Fruit fly (Drosophila melanogaster): ENCODE data around the gene Osi24.

Osi24 gene

dm6 chr3R:6203000-6203399 is 4.4 kb downstream of the Osi24 start (continued):
- no peak for TF ChIP-seq CG12942 (GFP tag; optimal IDR thresholded peaks at IDR 0.05)
- TF ChIP-seq vvl (GFP tag; IDR thresholded peaks at IDR 0.05): peak; percentile 74; the same call in 1 of the 2 replicates
- no peak for TF ChIP-seq CG1529 (GFP tag; optimal IDR thresholded peaks at IDR 0.05)
- TF ChIP-seq CG16815 (GFP tag; optimal IDR thresholded peaks at IDR 0.05): no peak
- TF ChIP-seq CG15479 (GFP tag; optimal IDR thresholded peaks at IDR 0.05): no peak
- 0 out of 3 replicates have a peak, but pooled peaks have one; percentile 24 for TF ChIP-seq CG7357 (GFP tag; IDR thresholded peaks at IDR 0.05)
- no peak for TF ChIP-seq ken (GFP tag; IDR thresholded peaks at IDR 0.05)
- no peak for TF ChIP-seq Hr39 (optimal IDR thresholded peaks at IDR 0.05)
- TF ChIP-seq row (GFP tag; IDR thresholded peaks at IDR 0.05): no peak
- 0 out of 2 replicates have a peak, but pooled peaks have one; percentile 19 for TF ChIP-seq Xrp1 (GFP tag; IDR thresholded peaks at IDR 0.05)
- TF ChIP-seq Doc2 (GFP tag; IDR thresholded peaks at IDR 0.05): no peak
- TF ChIP-seq CG4617 (GFP tag; optimal IDR thresholded peaks at IDR 0.05; ENCODE audit: borderline replicate concordance): no peak
- TF ChIP-seq hbn (GFP tag; IDR thresholded peaks at IDR 0.05; ENCODE audit: partially characterized antibody): no peak
- no peak for TF ChIP-seq CG34224 (GFP tag; IDR thresholded peaks at IDR 0.05; ENCODE audit: partially characterized antibody)
- TF ChIP-seq CG6813 (GFP tag; optimal IDR thresholded peaks at IDR 0.05): peak; percentile 8
- TF ChIP-seq btn (GFP tag; optimal IDR thresholded peaks at IDR 0.05): no peak
- no peak for TF ChIP-seq yki (optimal IDR thresholded peaks at IDR 0.05)
- TF ChIP-seq CG3995 (GFP tag; optimal IDR thresholded peaks at IDR 0.05): no peak
- peak; percentile 73 for TF ChIP-seq Med (GFP tag)
- TF ChIP-seq HLHmδ (GFP tag; optimal IDR thresholded peaks at IDR 0.05): no peak
- no peak for TF ChIP-seq CG11504 (tag; optimal IDR thresholded peaks at IDR 0.05)
- TF ChIP-seq CG15601 (tag; optimal IDR thresholded peaks at IDR 0.05): peak; percentile 4
- TF ChIP-seq kah (GFP tag; optimal IDR thresholded peaks at IDR 0.05): no peak
- no peak for TF ChIP-seq CG1233 (GFP tag; optimal IDR thresholded peaks at IDR 0.05)
- TF ChIP-seq CG2889 (GFP tag; IDR thresholded peaks at IDR 0.05): 0 out of 3 replicates have a peak, but pooled peaks have one; percentile 22
- no peak for TF ChIP-seq CG43689 (GFP tag; IDR thresholded peaks at IDR 0.05)
- TF ChIP-seq CG5245 (GFP tag; optimal IDR thresholded peaks at IDR 0.05): no peak
- no peak for TF ChIP-seq Sry-β (GFP tag; optimal IDR thresholded peaks at IDR 0.05)
- no peak for TF ChIP-seq BEAF-32 (GFP tag; optimal IDR thresholded peaks at IDR 0.05)
- no peak for TF ChIP-seq stc (GFP tag; IDR thresholded peaks at IDR 0.05)
- no peak for TF ChIP-seq CG15696 (tag; optimal IDR thresholded peaks at IDR 0.05)
- no peak for TF ChIP-seq sr (GFP tag; IDR thresholded peaks at IDR 0.05)
- peak; percentile 9 for TF ChIP-seq CG31365 (tag; optimal IDR thresholded peaks at IDR 0.05)
- TF ChIP-seq Spps (tag; optimal IDR thresholded peaks at IDR 0.05): no peak
- TF ChIP-seq ttk (GFP tag; IDR thresholded peaks at IDR 0.05): peak; percentile 33; the same call in 1 of the 2 replicates
- peak; percentile 26 for TF ChIP-seq CG17359 (tag; optimal IDR thresholded peaks at IDR 0.05)
- no peak for TF ChIP-seq CG33557 (GFP tag; optimal IDR thresholded peaks at IDR 0.05)
- no peak for TF ChIP-seq Scr (GFP tag; IDR thresholded peaks at IDR 0.05; ENCODE audit: partially characterized antibody)
- no peak for TF ChIP-seq bab2 (GFP tag; optimal IDR thresholded peaks at IDR 0.05)
- TF ChIP-seq pzg (GFP tag; optimal IDR thresholded peaks at IDR 0.05): no peak

- TF ChIP-seq CG15073 (GFP tag; optimal IDR thresholded peaks at IDR 0.05): peak; percentile 92
- peak; percentile 49 for TF ChIP-seq wek (GFP tag; optimal IDR thresholded peaks at IDR 0.05)
- peak; percentile 33 for TF ChIP-seq Med (GFP tag)
- TF ChIP-seq stwl (tag; optimal IDR thresholded peaks at IDR 0.05): peak; percentile 14
Observed at dm6 chr3R:6206349-6206748, 7.7 kb downstream of the Osi24 start.
